Worm (Caenorhabditis elegans) whole organism, L4/young adult: ENCODE measurements around the gene C33F10.14.

Source experiments
- dao-5 ChIP-seq: sonication (generic microtip); optimal IDR thresholded peaks from 2 replicates; lab custom pipeline; 2016; ENCODE audit warnings: missing genotype, missing genetic modification characterization, moderate library complexity, missing compliant biosample characterization
- him-1 ChIP-seq: sonication (generic microtip); optimal IDR thresholded peaks from 2 replicates; lab custom pipeline; 2016; ENCODE audit warnings: missing genotype, missing genetic modification reagents, missing genetic modification characterization, missing compliant biosample characterization

- TF ChIP-seq dao-5 (tag; lab: Kevin White, UChicago): no peak
- no peak for TF ChIP-seq him-1 (tag; lab: Kevin White, UChicago)
Measured at ce11 chrII:4759835-4760234, 37.3 kb upstream of the C33F10.14 start.
